Fruit fly (Drosophila melanogaster) whole organism, embryonic: ENCODE data around the gene Pat1.

Experiments
- Antp ChIP-seq: fragments of 200-800 bp; sonication (Bioruptor generic); optimal IDR thresholded peaks from 3 replicates; lab custom pipeline; 2016; ENCODE audit warnings: missing biosample characterization, missing genetic modification characterization
- Bgb ChIP-seq: fragments of 200-800 bp; sonication (Bioruptor generic); IDR thresholded peaks from 2 replicates; pipeline ENCODE4 v1.3.6; 2022; ENCODE audit warnings: missing biosample characterization, missing genetic modification characterization; ENCODE audit not compliant: partially characterized antibody
- CG10321 ChIP-seq: fragments of 200-800 bp; sonication (Bioruptor generic); IDR thresholded peaks from 2 replicates; pipeline ENCODE4 v1.3.6; 2022; ENCODE audit warnings: missing biosample characterization, missing genetic modification characterization
- CG10462 ChIP-seq: fragments of 200-800 bp; sonication (Bioruptor generic); optimal IDR thresholded peaks from 2 replicates; lab custom pipeline; 2016; ENCODE audit warnings: missing biosample characterization, missing genetic modification characterization
- CG11695 ChIP-seq: fragments of 200-800 bp; sonication (Bioruptor generic); IDR thresholded peaks from 3 replicates; pipeline ENCODE4 v1.3.6; 2022; ENCODE audit warnings: missing biosample characterization, missing genetic modification characterization
- CG14860 ChIP-seq: fragments of 200-800 bp; sonication (Bioruptor generic); IDR thresholded peaks from 3 replicates; pipeline ENCODE4 v1.3.6; 2022; ENCODE audit warnings: missing biosample characterization, missing genetic modification characterization; ENCODE audit not compliant: partially characterized antibody
- CG15514 ChIP-seq: fragments of 200-800 bp; sonication (Bioruptor generic); optimal IDR thresholded peaks from 3 replicates; lab custom pipeline; 2017; ENCODE audit warnings: missing biosample characterization, missing genetic modification characterization, mild to moderate bottlenecking, moderate library complexity, missing genetic modification reagents
- CG16779 ChIP-seq: fragments of 200-800 bp; sonication (Bioruptor generic); IDR thresholded peaks from 2 replicates; pipeline ENCODE4 v1.3.6; 2022; ENCODE audit warnings: missing biosample characterization, missing genetic modification characterization
- CG2120 ChIP-seq: fragments of 200-800 bp; sonication (Bioruptor generic); optimal IDR thresholded peaks from 3 replicates; lab custom pipeline; 2016; ENCODE audit warnings: missing biosample characterization, missing genetic modification characterization
- CG2712 ChIP-seq: fragments of 200-800 bp; optimal IDR thresholded peaks from 3 replicates; lab custom pipeline; 2019; ENCODE audit warnings: missing biosample characterization, mild to moderate bottlenecking, missing genetic modification characterization, moderate library complexity
- CG31441 ChIP-seq: fragments of 200-800 bp; sonication (Bioruptor generic); IDR thresholded peaks from 2 replicates; pipeline ENCODE4 v1.3.6; 2022; ENCODE audit warnings: missing biosample characterization, missing genetic modification characterization
- CG34224 ChIP-seq: fragments of 200-800 bp; sonication (Bioruptor generic); IDR thresholded peaks from 3 replicates; pipeline ENCODE4 v1.3.6; 2022; ENCODE audit warnings: missing biosample characterization, missing genetic modification characterization; ENCODE audit not compliant: partially characterized antibody
- CG4328 ChIP-seq: fragments of 200-800 bp; sonication (Bioruptor generic); optimal IDR thresholded peaks from 3 replicates; lab custom pipeline; 2017; ENCODE audit warnings: missing biosample characterization, missing genetic modification reagents, missing genetic modification characterization
- CG6254 ChIP-seq: fragments of 200-800 bp; sonication (Bioruptor generic); optimal IDR thresholded peaks from 3 replicates; lab custom pipeline; 2017; ENCODE audit warnings: mild to moderate bottlenecking, missing biosample characterization, missing genetic modification reagents, missing genetic modification characterization
- CG8281 ChIP-seq: fragments of 200-800 bp; sonication (Bioruptor generic); optimal IDR thresholded peaks from 2 replicates; lab custom pipeline; 2018; ENCODE audit warnings: missing biosample characterization, mild to moderate bottlenecking, missing genetic modification characterization, moderate library complexity
- CG8478 ChIP-seq: fragments of >200 bp; optimal IDR thresholded peaks from 2 replicates; lab custom pipeline; 2018
- CG9797 ChIP-seq: fragments of 200-800 bp; sonication (Bioruptor generic); optimal IDR thresholded peaks from 3 replicates; lab custom pipeline; 2018; ENCODE audit warnings: missing biosample characterization, mild to moderate bottlenecking, missing genetic modification characterization
- Dek ChIP-seq: fragments of 200-800 bp; sonication (Bioruptor generic); optimal IDR thresholded peaks from 3 replicates; lab custom pipeline; 2019; ENCODE audit warnings: missing biosample characterization, mild to moderate bottlenecking, missing genetic modification characterization, moderate library complexity
- E2f2 ChIP-seq: fragments of 200-800 bp; sonication (Bioruptor generic); IDR thresholded peaks from 2 replicates; pipeline ENCODE4 v1.3.6; 2022; ENCODE audit warnings: missing biosample characterization, missing genetic modification characterization
- Elba2 ChIP-seq: fragments of 200-800 bp; sonication (Bioruptor generic); optimal IDR thresholded peaks from 3 replicates; lab custom pipeline; 2016; ENCODE audit warnings: missing biosample characterization, missing genetic modification characterization
- HmgZ ChIP-seq: fragments of 200-800 bp; sonication (Bioruptor generic); optimal IDR thresholded peaks from 2 replicates; lab custom pipeline; 2018; ENCODE audit warnings: missing biosample characterization, mild to moderate bottlenecking, missing genetic modification characterization
- Hr39 ChIP-seq: fragments of >200 bp; optimal IDR thresholded peaks from 2 replicates; lab custom pipeline; 2017
- Lhr ChIP-seq: fragments of 200-800 bp; sonication (Bioruptor generic); optimal IDR thresholded peaks from 3 replicates; lab custom pipeline; 2017; ENCODE audit warnings: mild to moderate bottlenecking, missing biosample characterization, missing genetic modification reagents, missing genetic modification characterization
- Lim3 ChIP-seq: fragments of 200-800 bp; sonication (Bioruptor generic); IDR thresholded peaks from 2 replicates; pipeline ENCODE4 v1.3.6; 2022; ENCODE audit warnings: missing biosample characterization, missing genetic modification characterization
- Med ChIP-seq: fragments of 200-800 bp; sonication (Bioruptor generic); peaks from one replicate; lab custom pipeline; 2016; ENCODE audit warnings: missing biosample characterization, missing genetic modification characterization, mild to moderate bottlenecking, inconsistent platforms, moderate library complexity
- Mes4 ChIP-seq: fragments of 200-800 bp; sonication (Bioruptor generic); optimal IDR thresholded peaks from 2 replicates; lab custom pipeline; 2016; ENCODE audit warnings: missing biosample characterization, missing genetic modification characterization
- Optix ChIP-seq: fragments of 200-800 bp; sonication (Bioruptor generic); IDR thresholded peaks from 3 replicates; pipeline ENCODE4 v1.3.6; 2022; ENCODE audit warnings: missing biosample characterization, missing genetic modification characterization
- Ravus ChIP-seq: fragments of 200-800 bp; sonication (Bioruptor generic); IDR thresholded peaks from 2 replicates; pipeline ENCODE4 v1.3.6; 2022; ENCODE audit warnings: missing biosample characterization, missing genetic modification characterization
- Sox102F ChIP-seq: fragments of 200-800 bp; sonication (Bioruptor generic); optimal IDR thresholded peaks from 2 replicates; lab custom pipeline; 2018; ENCODE audit warnings: missing biosample characterization, mild to moderate bottlenecking, missing genetic modification characterization, moderate library complexity
- Tbp ChIP-seq: fragments of >200 bp; optimal IDR thresholded peaks from 2 replicates; lab custom pipeline; 2018; ENCODE audit warnings: missing biosample characterization, missing genetic modification characterization
- Xbp1 ChIP-seq: fragments of 200-800 bp; sonication (Bioruptor generic); optimal IDR thresholded peaks from 3 replicates; lab custom pipeline; 2016; ENCODE audit warnings: missing biosample characterization, mild to moderate bottlenecking, missing genetic modification characterization
- abd-A ChIP-seq: fragments of 200-800 bp; sonication (Bioruptor generic); optimal IDR thresholded peaks from 3 replicates; lab custom pipeline; 2019; ENCODE audit warnings: missing biosample characterization, mild to moderate bottlenecking, missing genetic modification characterization, moderate library complexity
- ac ChIP-seq: fragments of 200-800 bp; sonication (Bioruptor generic); optimal IDR thresholded peaks from 3 replicates; lab custom pipeline; 2017; ENCODE audit warnings: missing biosample characterization, mild to moderate bottlenecking, missing genetic modification characterization
- ara ChIP-seq: fragments of 200-800 bp; sonication (Bioruptor generic); IDR thresholded peaks from 2 replicates; pipeline ENCODE4 v1.3.6; 2022; ENCODE audit warnings: missing biosample characterization, missing genetic modification characterization
- az2 ChIP-seq: fragments of 200-800 bp; sonication (Bioruptor generic); optimal IDR thresholded peaks from 3 replicates; lab custom pipeline; 2016; ENCODE audit warnings: missing biosample characterization, missing genetic modification characterization
- btn ChIP-seq: fragments of 200-800 bp; sonication (Bioruptor generic); optimal IDR thresholded peaks from 2 replicates; lab custom pipeline; 2016; ENCODE audit warnings: missing biosample characterization, missing genetic modification characterization
- fu2 ChIP-seq: fragments of 200-800 bp; sonication (Bioruptor generic); optimal IDR thresholded peaks from 2 replicates; lab custom pipeline; 2016; ENCODE audit warnings: missing biosample characterization, missing genetic modification characterization
- gce ChIP-seq: fragments of 200-800 bp; sonication (Bioruptor generic); IDR thresholded peaks from 3 replicates; pipeline ENCODE4 v1.3.6; 2022; ENCODE audit warnings: missing biosample characterization, missing genetic modification characterization
- grau ChIP-seq: fragments of 200-800 bp; optimal IDR thresholded peaks from 3 replicates; lab custom pipeline; 2019; ENCODE audit warnings: missing biosample characterization, mild to moderate bottlenecking, missing genetic modification characterization, moderate library complexity
- hbn ChIP-seq: fragments of 200-800 bp; sonication (Bioruptor generic); IDR thresholded peaks from 2 replicates; pipeline ENCODE4 v1.3.6; 2022; ENCODE audit warnings: missing biosample characterization, missing genetic modification characterization; ENCODE audit not compliant: partially characterized antibody
- hkb ChIP-seq, 2 experiments: fragments of 200-800 bp in 1 of 2; fragments of >200 bp in 1 of 2; sonication (Bioruptor generic) in 1 of 2; IDR thresholded peaks in 1 of 2; optimal IDR thresholded peaks in 1 of 2; 2 replicates each; pipeline versions ENCODE4 v1.3.6 to Lab custom; 2017 to 2022; ENCODE audit warnings: missing biosample characterization in 1 of 2, missing genetic modification characterization in 1 of 2
- klu ChIP-seq: fragments of 200-800 bp; sonication (Bioruptor generic); IDR thresholded peaks from 2 replicates; pipeline ENCODE4 v1.3.6; 2022; ENCODE audit warnings: missing biosample characterization, missing genetic modification characterization
- knrl ChIP-seq: fragments of 200-800 bp; sonication (Bioruptor generic); IDR thresholded peaks from 3 replicates; pipeline ENCODE4 v1.3.6; 2022; ENCODE audit warnings: missing biosample characterization, missing genetic modification characterization; ENCODE audit not compliant: partially characterized antibody
- nom ChIP-seq: fragments of 200-800 bp; sonication (Bioruptor generic); optimal IDR thresholded peaks from 2 replicates; lab custom pipeline; 2017; ENCODE audit warnings: missing biosample characterization, missing genetic modification characterization, mild to moderate bottlenecking, moderate library complexity, missing genetic modification reagents
- sens-2 ChIP-seq: fragments of 200-800 bp; sonication (Bioruptor generic); IDR thresholded peaks from 2 replicates; pipeline ENCODE4 v1.3.6; 2022; ENCODE audit warnings: missing biosample characterization, missing genetic modification characterization
- sima ChIP-seq: fragments of 200-800 bp; sonication (Bioruptor generic); optimal IDR thresholded peaks from 2 replicates; lab custom pipeline; 2016; ENCODE audit warnings: missing biosample characterization, missing genetic modification characterization
- stc ChIP-seq: fragments of 200-800 bp; sonication (Bioruptor generic); IDR thresholded peaks from 2 replicates; pipeline ENCODE4 v1.3.6; 2022; ENCODE audit warnings: missing biosample characterization, missing genetic modification characterization
- tap ChIP-seq: fragments of 200-800 bp; optimal IDR thresholded peaks from 3 replicates; lab custom pipeline; 2019; ENCODE audit warnings: missing biosample characterization, mild to moderate bottlenecking, missing genetic modification characterization, moderate library complexity
- vfl ChIP-seq: fragments of 200-800 bp; sonication (Bioruptor generic); optimal IDR thresholded peaks from 2 replicates; lab custom pipeline; 2016; ENCODE audit warnings: missing biosample characterization, missing genetic modification characterization

Gene Pat1

DNA sequence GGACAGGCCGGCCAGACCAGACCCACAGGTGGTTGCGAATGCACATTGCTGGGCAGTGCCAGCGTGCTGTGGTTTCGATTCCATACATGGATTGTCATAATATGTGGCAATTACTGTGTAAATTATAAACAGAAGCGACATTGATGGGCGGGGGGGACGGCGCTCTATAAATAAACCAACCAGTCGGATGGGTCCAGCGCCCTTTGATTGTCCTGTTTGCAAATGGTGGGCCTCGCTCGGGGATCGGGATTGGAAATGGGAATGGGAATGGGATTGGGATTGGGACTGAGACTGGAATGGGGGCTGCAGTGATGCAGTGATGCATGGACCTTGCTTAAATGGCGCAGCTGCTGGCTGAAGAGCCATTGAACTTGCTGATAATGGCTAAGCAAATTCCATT is 2.2 kb downstream of the Pat1 start:
- TF ChIP-seq stc (GFP tag; lab: Robert Waterston, UW) (no peak), CG6254 (GFP tag; lab: Kevin White, UChicago) (no peak), Med (GFP tag; lab: Kevin White, UChicago) (peak; percentile 0), nom (peak; percentile 32), Optix (GFP tag; lab: Robert Waterston, UW) (0 out of 3 replicates have a peak, but pooled peaks have one; percentile 12)
- TF ChIP-seq, all 482 proteins: peak for 3

DNA sequence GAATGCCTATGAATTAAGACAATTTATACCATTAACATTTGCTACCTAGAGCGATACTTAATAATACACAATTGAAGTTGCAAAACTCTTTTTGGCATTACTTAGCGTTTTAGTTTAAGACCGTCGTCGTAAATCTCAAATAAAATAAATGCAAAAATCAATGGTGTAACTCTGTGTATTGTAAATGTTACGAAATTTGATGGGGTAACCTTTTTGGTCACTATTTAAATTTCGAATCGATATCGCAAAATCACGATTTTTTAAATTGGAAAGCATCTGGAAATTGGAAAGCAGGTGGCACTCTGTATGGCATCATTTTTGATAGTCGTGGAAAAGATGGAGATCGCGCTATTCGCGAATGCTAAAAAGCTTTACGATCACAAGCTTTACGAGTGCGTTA is 6.2 kb downstream of the Pat1 start, which contains the start of gene APC7:
TSS of gene APC7 (plus strand) at position 301 of the 400 bp plus-strand sequence.
- TF ChIP-seq CG31441 (no peak), CG8478 (lab: Kevin White, UChicago) (no peak), Hr39 (lab: Kevin White, UChicago) (no peak), CG4328 (GFP tag; lab: Kevin White, UChicago) (no peak), sima (GFP tag; lab: Kevin White, UChicago) (no peak), hkb (optimal IDR thresholded peaks at IDR 0.05; lab: Kevin White, UChicago) (no peak), hkb (GFP tag; IDR thresholded peaks at IDR 0.05; lab: Robert Waterston, UW) (no peak), tap (tag; lab: Kevin White, UChicago) (no peak), CG2120 (GFP tag; lab: Kevin White, UChicago) (no peak), Ravus (GFP tag; lab: Robert Waterston, UW) (no peak), vfl (GFP tag; lab: Kevin White, UChicago) (no peak)

DNA sequence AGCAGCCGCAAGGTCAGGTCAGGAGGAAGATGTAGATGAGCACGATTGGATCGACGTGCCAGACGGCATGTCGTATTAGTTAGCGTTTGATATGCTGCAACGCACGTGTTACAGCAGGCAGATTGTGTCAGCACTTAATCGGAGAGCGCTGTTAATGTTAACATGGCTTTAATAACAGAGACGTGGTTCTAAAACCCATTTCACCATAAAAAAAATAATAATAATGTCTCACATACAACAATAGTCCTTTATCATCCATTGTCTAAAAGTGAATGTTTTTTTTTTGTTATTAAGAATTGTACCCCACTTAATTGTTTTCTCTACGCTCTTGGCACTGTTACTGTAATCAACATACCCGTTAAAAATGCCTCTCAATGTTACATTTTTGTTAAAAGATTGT is 8.7 kb downstream of the Pat1 start:
- TF ChIP-seq CG16779 (GFP tag; lab: Robert Waterston, UW) (peak; percentile 91), Bgb (GFP tag; lab: Robert Waterston, UW) (peak; percentile 53; the same call in 1 of the 2 replicates), Tbp (GFP tag; lab: Kevin White, UChicago) (no peak), Dek (no peak), btn (GFP tag; lab: Kevin White, UChicago) (peak; percentile 50), CG10462 (GFP tag; lab: Kevin White, UChicago) (no peak), CG8281 (peak; percentile 72), sens-2 (GFP tag; lab: Robert Waterston, UW) (peak; percentile 96), ara (GFP tag; lab: Robert Waterston, UW) (peak; percentile 98), CG34224 (GFP tag; lab: Robert Waterston, UW) (no peak), grau (tag; lab: Kevin White, UChicago) (no peak), CG9797 (GFP tag; lab: Kevin White, UChicago) (peak; percentile 1), ac (GFP tag; lab: Kevin White, UChicago) (no peak), hbn (GFP tag; lab: Robert Waterston, UW) (no peak), klu (GFP tag; lab: Robert Waterston, UW) (peak; percentile 96), az2 (GFP tag; lab: Kevin White, UChicago) (no peak), Lim3 (GFP tag; lab: Robert Waterston, UW) (peak; percentile 88), CG2712 (tag; lab: Kevin White, UChicago) (peak; percentile 82), CG14860 (no peak), HmgZ (peak; percentile 22), CG10321 (GFP tag; lab: Robert Waterston, UW) (no peak), abd-A (tag; lab: Kevin White, UChicago) (no peak), knrl (peak; percentile 30; the same call in 1 of the 3 replicates), CG15514 (peak; percentile 90), Antp (GFP tag; lab: Kevin White, UChicago) (peak; percentile 91), Mes4 (GFP tag; lab: Kevin White, UChicago) (no peak), E2f2 (GFP tag; lab: Robert Waterston, UW) (peak; percentile 82), Lhr (GFP tag; lab: Kevin White, UChicago) (peak; percentile 18), fu2 (GFP tag; lab: Kevin White, UChicago) (no peak), gce (GFP tag; lab: Robert Waterston, UW) (peak; percentile 97), Sox102F (GFP tag; lab: Kevin White, UChicago) (no peak), Xbp1 (GFP tag; lab: Kevin White, UChicago) (no peak), CG11695 (GFP tag; lab: Robert Waterston, UW) (peak; percentile 95), Elba2 (GFP tag; lab: Kevin White, UChicago) (no peak)
